Fruit fly (Drosophila melanogaster): ENCODE data around the gene CG32683.
A peak's percentile ranks its signal among the peaks of the same experiment; 100 is the strongest.

CG32683 gene

DNA sequence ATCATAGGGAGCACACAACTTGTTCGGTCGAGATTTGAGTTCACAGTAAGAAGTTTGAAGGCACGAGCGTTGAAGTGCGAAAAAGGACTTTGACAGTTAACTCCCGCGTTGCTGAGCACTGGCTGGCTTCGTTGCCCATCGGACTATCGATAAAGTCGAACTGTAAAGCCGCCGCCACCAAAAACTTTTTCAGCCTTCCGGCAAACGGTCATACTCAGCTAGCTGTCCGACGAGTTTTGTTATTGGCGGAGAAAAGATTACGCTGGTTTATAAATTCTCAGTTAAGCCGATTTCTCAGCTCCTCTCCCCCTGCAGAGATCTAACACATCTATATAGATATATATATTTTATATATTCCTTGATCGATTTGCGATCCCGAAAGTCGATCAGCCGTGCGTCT, 68.9 kb downstream of the CG32683 start, which contains the start of the genes Psf3 and flw (continued):
- TF ChIP-seq CG11456 (GFP tag; IDR thresholded peaks at IDR 0.05) (peak; percentile 51; the same call in 1 of the 3 replicates), fd96Cb (tag; optimal IDR thresholded peaks at IDR 0.05) (no peak), CG16813 (GFP tag; IDR thresholded peaks at IDR 0.05; ENCODE audit: partially characterized antibody) (peak; percentile 70), CG9797 (GFP tag; optimal IDR thresholded peaks at IDR 0.05) (peak; percentile 59), gfzf (GFP tag; optimal IDR thresholded peaks at IDR 0.05) (peak; percentile 79), CG17802 (tag; optimal IDR thresholded peaks at IDR 0.05) (no peak), lola (GFP tag; optimal IDR thresholded peaks at IDR 0.05) (no peak), trh (GFP tag; optimal IDR thresholded peaks at IDR 0.05) (no peak), tna (GFP tag; IDR thresholded peaks at IDR 0.05; ENCODE audit: partially characterized antibody) (peak; percentile 54; the same call in 1 of the 2 replicates), MBD-R2 (GFP tag; IDR thresholded peaks at IDR 0.05) (peak; percentile 64), HLHmδ (GFP tag; optimal IDR thresholded peaks at IDR 0.05) (no peak), CG10274 (GFP tag; optimal IDR thresholded peaks at IDR 0.05) (no peak), CG9437 (GFP tag; optimal IDR thresholded peaks at IDR 0.05) (no peak), slp2 (GFP tag; optimal IDR thresholded peaks at IDR 0.05) (no peak), CG9876 (GFP tag; optimal IDR thresholded peaks at IDR 0.05) (peak; percentile 23), ham (GFP tag; IDR thresholded peaks at IDR 0.05) (no peak), CG2116 (GFP tag; optimal IDR thresholded peaks at IDR 0.05) (peak; percentile 32), Fer2 (tag; optimal IDR thresholded peaks at IDR 0.05) (no peak), Side (GFP tag; optimal IDR thresholded peaks at IDR 0.05) (peak; percentile 5), Ada2b (GFP tag; IDR thresholded peaks at IDR 0.05) (no peak), sob (GFP tag; IDR thresholded peaks at IDR 0.05) (peak; percentile 48; the same call in 1 of the 2 replicates), slbo (GFP tag; IDR thresholded peaks at IDR 0.05) (peak; percentile 57), fd64A (GFP tag; optimal IDR thresholded peaks at IDR 0.05) (no peak), CG3995 (GFP tag; optimal IDR thresholded peaks at IDR 0.05) (no peak), Six4 (GFP tag; optimal IDR thresholded peaks at IDR 0.05) (no peak), CG31388 (GFP tag; optimal IDR thresholded peaks at IDR 0.05) (no peak), Doc3 (GFP tag; IDR thresholded peaks at IDR 0.05; ENCODE audit: partially characterized antibody) (peak; percentile 32; the same call in 2 of the 3 replicates), CG13624 (GFP tag; optimal IDR thresholded peaks at IDR 0.05) (peak; percentile 12), cwo (GFP tag; optimal IDR thresholded peaks at IDR 0.05) (no peak), Hey (tag; optimal IDR thresholded peaks at IDR 0.05) (no peak), dpn (GFP tag; optimal IDR thresholded peaks at IDR 0.05) (peak; percentile 20 to 37), CG12236 (GFP tag; optimal IDR thresholded peaks at IDR 0.05) (no peak), mld (GFP tag; IDR thresholded peaks at IDR 0.05; ENCODE audit: partially characterized antibody) (peak; percentile 27; the same call in 1 of the 3 replicates), zen2 (GFP tag; IDR thresholded peaks at IDR 0.05; ENCODE audit: partially characterized antibody) (peak; percentile 24; the same call in 1 of the 3 replicates), chinmo (GFP tag; IDR thresholded peaks at IDR 0.05; ENCODE audit: partially characterized antibody) (0 out of 4 replicates have a peak, but pooled peaks have one; percentile 57), NFAT (GFP tag; IDR thresholded peaks at IDR 0.05) (peak; percentile 12; the same call in 1 of the 2 replicates), Opbp (GFP tag; IDR thresholded peaks at IDR 0.05; ENCODE audit: partially characterized antibody) (peak; percentile 72; the same call in 2 of the 3 replicates), E2f2 (GFP tag; IDR thresholded peaks at IDR 0.05) (peak; percentile 55), nmo (GFP tag; optimal IDR thresholded peaks at IDR 0.05) (peak; percentile 20), Ptx1 (GFP tag; IDR thresholded peaks at IDR 0.05) (0 out of 2 replicates have a peak, but pooled peaks have one; percentile 7), CG4360 (GFP tag; IDR thresholded peaks at IDR 0.05) (no peak), Mes4 (GFP tag; optimal IDR thresholded peaks at IDR 0.05) (no peak), pan (optimal IDR thresholded peaks at IDR 0.05) (no peak), pan (GFP tag; optimal IDR thresholded peaks at IDR 0.05 in 1 of 2, IDR thresholded peaks at IDR 0.05 in 1 of 2) (peak in 1 of 2 experiments; percentile 34), CG7556 (GFP tag; optimal IDR thresholded peaks at IDR 0.05) (no peak), CG1602 (GFP tag; optimal IDR thresholded peaks at IDR 0.05) (no peak), cg (GFP tag; optimal IDR thresholded peaks at IDR 0.05) (no peak), Hr51 (GFP tag; optimal IDR thresholded peaks at IDR 0.05) (peak in 1 of 2 experiments; percentile 3), B-H1 (GFP tag; IDR thresholded peaks at IDR 0.05) (no peak), CG8944 (GFP tag; optimal IDR thresholded peaks at IDR 0.05) (no peak)

Data from whole organism, embryonic.